Worm (Caenorhabditis elegans) whole organism, L1 larva: ENCODE results near the gene F36F12.7.

Source experiments
- C04F5.9 ChIP-seq: sonication (generic microtip); optimal IDR thresholded peaks from 2 replicates; lab custom pipeline; 2016; ENCODE audit warnings: missing genetic modification characterization, missing compliant biosample characterization
- C34B4.2 ChIP-seq: sonication (generic microtip); optimal IDR thresholded peaks from 2 replicates; lab custom pipeline; 2017; ENCODE audit warnings: mild to moderate bottlenecking, missing genetic modification characterization, missing compliant biosample characterization
- F16B12.6 ChIP-seq: fragments of 150-350 bp; optimal IDR thresholded peaks from 2 replicates; lab custom pipeline; 2014; ENCODE audit warnings: missing biosample characterization, missing genetic modification characterization
- ama-1 ChIP-seq: fragments of 150-350 bp; optimal IDR thresholded peaks from 2 replicates; lab custom pipeline; 2014
- ceh-63 ChIP-seq: fragments of 200-800 bp; sonication (Bioruptor generic); optimal IDR thresholded peaks from 2 replicates; lab custom pipeline; 2018; ENCODE audit warnings: mild to moderate bottlenecking, missing genetic modification characterization, missing compliant biosample characterization
- ceh-8 ChIP-seq: fragments of 200-800 bp; sonication (Bioruptor generic); optimal IDR thresholded peaks from 2 replicates; lab custom pipeline; 2018; ENCODE audit warnings: mild to moderate bottlenecking, missing genetic modification characterization, moderate library complexity, missing compliant biosample characterization
- ceh-82 ChIP-seq, 3 experiments: fragments of 150-350 bp in 1 of 3; sonication (generic microtip) in 2 of 3; optimal IDR thresholded peaks; 2 replicates each; lab custom pipeline; 2014 to 2017; ENCODE audit warnings: missing biosample characterization in 3 of 3, missing genetic modification characterization in 3 of 3
- ceh-90 ChIP-seq: sonication (generic microtip); optimal IDR thresholded peaks from 2 replicates; lab custom pipeline; 2016; ENCODE audit warnings: missing genetic modification characterization, missing compliant biosample characterization
- ces-1 ChIP-seq: fragments of 150-350 bp; optimal IDR thresholded peaks from 2 replicates; lab custom pipeline; 2014; ENCODE audit warnings: missing biosample characterization, missing genetic modification reagents, missing genetic modification characterization
- dpl-1 ChIP-seq, 3 experiments: fragments of 150-350 bp in 2 of 3; sonication (generic microtip) in 1 of 3; optimal IDR thresholded peaks; 2 replicates each; lab custom pipeline; 2014 to 2017; ENCODE audit warnings: missing biosample characterization in 3 of 3, missing genetic modification characterization in 3 of 3, missing genetic modification reagents in 3 of 3
- dsc-1 ChIP-seq: sonication (generic microtip); optimal IDR thresholded peaks from 2 replicates; lab custom pipeline; 2016; ENCODE audit warnings: mild to moderate bottlenecking, missing genetic modification characterization, missing compliant biosample characterization
- efl-3 ChIP-seq: fragments of 200-800 bp; sonication (Bioruptor generic); optimal IDR thresholded peaks from 2 replicates; lab custom pipeline; 2018; ENCODE audit warnings: mild to moderate bottlenecking, missing genetic modification characterization, missing compliant biosample characterization
- egl-27 ChIP-seq, 2 experiments: fragments of 150-350 bp in 1 of 2; sonication (generic microtip); optimal IDR thresholded peaks; 3 replicates each; lab custom pipeline; 2017 to 2018; ENCODE audit warnings: missing biosample characterization in 2 of 2, missing genetic modification characterization in 2 of 2, missing genetic modification reagents in 2 of 2
- elt-2 ChIP-seq: sonication (generic microtip); optimal IDR thresholded peaks from 2 replicates; lab custom pipeline; 2016; ENCODE audit warnings: missing genetic modification characterization, mild to moderate bottlenecking, inconsistent platforms, missing compliant biosample characterization, missing genetic modification reagents
- elt-3 ChIP-seq, 6 experiments: fragments of 150-350 bp in 1 of 6; sonication (generic microtip); optimal IDR thresholded peaks; 2 replicates each; lab custom pipeline; 2017 to 2018; ENCODE audit warnings: missing biosample characterization in 6 of 6, missing genetic modification characterization in 6 of 6, inconsistent platforms in 1 of 6
- ets-5 ChIP-seq: fragments of 200-800 bp; sonication (Bioruptor generic); IDR thresholded peaks from 2 replicates; pipeline ENCODE4 v1.3.6; 2022; ENCODE audit warnings: missing genetic modification characterization, missing compliant biosample characterization
- fkh-4 ChIP-seq: sonication (generic microtip); optimal IDR thresholded peaks from 2 replicates; lab custom pipeline; 2016; ENCODE audit warnings: missing compliant biosample characterization, missing genetic modification characterization, borderline replicate concordance
- fkh-8 ChIP-seq: sonication (generic microtip); optimal IDR thresholded peaks from 2 replicates; lab custom pipeline; 2016; ENCODE audit warnings: mild to moderate bottlenecking, missing genetic modification characterization, missing compliant biosample characterization
- fos-1 ChIP-seq: fragments of 150-350 bp; optimal IDR thresholded peaks from 2 replicates; lab custom pipeline; 2014; ENCODE audit warnings: missing biosample characterization, missing genetic modification characterization
- grh-1 ChIP-seq: fragments of 200-800 bp; sonication (Bioruptor generic); IDR thresholded peaks from 2 replicates; pipeline ENCODE4 v1.3.6; 2022; ENCODE audit warnings: missing genetic modification reagents, missing genetic modification characterization, missing compliant biosample characterization
- hlh-17 ChIP-seq: fragments of 200-800 bp; sonication (Bioruptor generic); optimal IDR thresholded peaks from 2 replicates; lab custom pipeline; 2018; ENCODE audit warnings: missing genetic modification characterization, mild to moderate bottlenecking, missing compliant biosample characterization, moderate library complexity, borderline replicate concordance
- hlh-4 ChIP-seq: sonication (generic microtip); optimal IDR thresholded peaks from 2 replicates; lab custom pipeline; 2016; ENCODE audit warnings: mild to moderate bottlenecking, missing genetic modification characterization, missing compliant biosample characterization
- hpl-2 ChIP-seq: fragments of 150-350 bp; optimal IDR thresholded peaks from 2 replicates; lab custom pipeline; 2014; ENCODE audit warnings: missing biosample characterization, missing genetic modification reagents, missing genetic modification characterization
- irx-1 ChIP-seq: sonication (generic microtip); optimal IDR thresholded peaks from 2 replicates; lab custom pipeline; 2016; ENCODE audit warnings: missing genetic modification characterization, missing compliant biosample characterization
- isw-1 ChIP-seq: fragments of 200-800 bp; sonication (Bioruptor generic); IDR thresholded peaks from 2 replicates; pipeline ENCODE4 v1.3.6; 2022; ENCODE audit warnings: missing genetic modification characterization, missing compliant biosample characterization
- lin-14 ChIP-seq: fragments of 200-800 bp; sonication (Bioruptor generic); optimal IDR thresholded peaks from 2 replicates; lab custom pipeline; 2018; ENCODE audit warnings: mild to moderate bottlenecking, missing genetic modification characterization, moderate library complexity, missing compliant biosample characterization
- lin-35 ChIP-seq, 2 experiments: fragments of 150-350 bp; optimal IDR thresholded peaks; 2 replicates each; lab custom pipeline; 2014; ENCODE audit warnings: missing biosample characterization in 2 of 2, missing genetic modification characterization in 2 of 2, missing genetic modification reagents in 2 of 2
- lir-3 ChIP-seq: sonication (generic microtip); optimal IDR thresholded peaks from 2 replicates; lab custom pipeline; 2016; ENCODE audit warnings: mild to moderate bottlenecking, missing genetic modification characterization, moderate library complexity, missing compliant biosample characterization; ENCODE audit not compliant: poor library complexity
- mab-9 ChIP-seq: fragments of 200-800 bp; sonication (Bioruptor generic); IDR thresholded peaks from 2 replicates; pipeline ENCODE4 v1.3.6; 2022; ENCODE audit warnings: missing genetic modification reagents, missing genetic modification characterization, missing compliant biosample characterization
- nhr-11 ChIP-seq: fragments of 150-350 bp; optimal IDR thresholded peaks from 2 replicates; lab custom pipeline; 2014; ENCODE audit warnings: missing biosample characterization, missing genetic modification characterization
- nhr-12 ChIP-seq: sonication (generic microtip); optimal IDR thresholded peaks from 2 replicates; lab custom pipeline; 2017; ENCODE audit warnings: missing biosample characterization, missing genetic modification characterization
- nhr-20 ChIP-seq: sonication (generic microtip); optimal IDR thresholded peaks from 2 replicates; lab custom pipeline; 2016; ENCODE audit warnings: mild to moderate bottlenecking, missing genetic modification characterization, missing compliant biosample characterization
- nhr-237 ChIP-seq: fragments of 150-350 bp; optimal IDR thresholded peaks from 2 replicates; lab custom pipeline; 2014; ENCODE audit warnings: missing biosample characterization, missing genetic modification characterization
- nhr-28 ChIP-seq: fragments of 150-350 bp; optimal IDR thresholded peaks from 2 replicates; lab custom pipeline; 2014; ENCODE audit warnings: missing biosample characterization, missing genetic modification characterization
- nhr-47 ChIP-seq: sonication (generic microtip); optimal IDR thresholded peaks from 2 replicates; lab custom pipeline; 2016; ENCODE audit warnings: mild to moderate bottlenecking, missing genetic modification characterization, moderate library complexity, missing compliant biosample characterization
- nhr-76 ChIP-seq: sonication (generic microtip); optimal IDR thresholded peaks from 2 replicates; lab custom pipeline; 2017; ENCODE audit warnings: missing biosample characterization, missing genetic modification characterization
- nhr-77 ChIP-seq: fragments of 150-350 bp; optimal IDR thresholded peaks from 2 replicates; lab custom pipeline; 2014; ENCODE audit warnings: missing biosample characterization, missing genetic modification characterization
- nhr-84 ChIP-seq: sonication (generic microtip); optimal IDR thresholded peaks from 2 replicates; lab custom pipeline; 2017; ENCODE audit warnings: missing biosample characterization, missing genetic modification characterization
- nhr-85 ChIP-seq: sonication (generic microtip); peaks from one replicate; lab custom pipeline; 2016; ENCODE audit warnings: missing genetic modification characterization, inconsistent platforms, missing compliant biosample characterization
- nhr-90 ChIP-seq: sonication (generic microtip); optimal IDR thresholded peaks from 2 replicates; lab custom pipeline; 2016; ENCODE audit warnings: mild to moderate bottlenecking, missing genetic modification characterization, missing compliant biosample characterization; ENCODE audit not compliant: poor library complexity
- pqm-1 ChIP-seq: sonication (generic microtip); optimal IDR thresholded peaks from 3 replicates; lab custom pipeline; 2017; ENCODE audit warnings: missing biosample characterization, missing genetic modification characterization
- snpc-4 ChIP-seq: fragments of 150-350 bp; optimal IDR thresholded peaks from 2 replicates; lab custom pipeline; 2014; ENCODE audit warnings: missing biosample characterization, missing genetic modification characterization
- sptf-1 ChIP-seq: fragments of 150-350 bp; optimal IDR thresholded peaks from 2 replicates; lab custom pipeline; 2014; ENCODE audit warnings: missing biosample characterization, missing genetic modification characterization
- sup-37 ChIP-seq: fragments of 200-800 bp; sonication (Bioruptor generic); optimal IDR thresholded peaks from 2 replicates; lab custom pipeline; 2018; ENCODE audit warnings: mild to moderate bottlenecking, missing genetic modification characterization, missing compliant biosample characterization
- swsn-7 ChIP-seq: sonication (generic microtip); optimal IDR thresholded peaks from 2 replicates; lab custom pipeline; 2016; ENCODE audit warnings: missing genetic modification characterization, missing compliant biosample characterization
- tbx-2 ChIP-seq: sonication (generic microtip); optimal IDR thresholded peaks from 2 replicates; lab custom pipeline; 2016; ENCODE audit warnings: missing genetic modification characterization, missing compliant biosample characterization
- unc-30 ChIP-seq: sonication (generic microtip); optimal IDR thresholded peaks from 2 replicates; lab custom pipeline; 2017; ENCODE audit warnings: missing biosample characterization, missing genetic modification characterization
- unc-86 ChIP-seq: sonication (generic microtip); optimal IDR thresholded peaks from 2 replicates; lab custom pipeline; 2016; ENCODE audit warnings: missing genetic modification characterization, missing compliant biosample characterization
- vab-15 ChIP-seq: sonication (generic microtip); optimal IDR thresholded peaks from 2 replicates; lab custom pipeline; 2017; ENCODE audit warnings: missing genotype, mild to moderate bottlenecking, missing genetic modification characterization, missing compliant biosample characterization
- xbp-1 ChIP-seq: sonication (generic microtip); optimal IDR thresholded peaks from 2 replicates; lab custom pipeline; 2016; ENCODE audit warnings: missing genetic modification characterization, missing compliant biosample characterization
- zag-1 ChIP-seq: fragments of 150-350 bp; optimal IDR thresholded peaks from 2 replicates; lab custom pipeline; 2014; ENCODE audit warnings: missing biosample characterization, missing genetic modification characterization
- zip-4 ChIP-seq: fragments of 200-800 bp; sonication (Bioruptor generic); optimal IDR thresholded peaks from 2 replicates; lab custom pipeline; 2018; ENCODE audit warnings: mild to moderate bottlenecking, missing genetic modification characterization, moderate library complexity, missing compliant biosample characterization
- ztf-11 ChIP-seq, 2 experiments: sonication (generic microtip); optimal IDR thresholded peaks; 2 replicates each; lab custom pipeline; 2016 to 2017; ENCODE audit warnings: missing genetic modification characterization in 2 of 2, missing biosample characterization in 1 of 2, missing compliant biosample characterization in 1 of 2
- ztf-4 ChIP-seq: fragments of 150-350 bp; optimal IDR thresholded peaks from 2 replicates; lab custom pipeline; 2014; ENCODE audit warnings: missing biosample characterization, missing genetic modification characterization

The F36F12.7 gene

ce11 chrV:2133512-2133911 is 34.4 kb downstream of the F36F12.7 start (continued):
- TF ChIP-seq pqm-1 (tag; lab: Kevin White, UChicago) = no peak
- TF ChIP-seq hpl-2 = no peak
- no peak for TF ChIP-seq ceh-8 (GFP tag; lab: Kevin White, UChicago)
- TF ChIP-seq nhr-11 = no peak
- TF ChIP-seq hlh-17 (GFP tag; lab: Kevin White, UChicago) = no peak
- no peak for TF ChIP-seq nhr-77 (tag; lab: Kevin White, UChicago)
- no peak for TF ChIP-seq nhr-28 (tag; lab: Kevin White, UChicago)
- peak; percentile 76 for TF ChIP-seq tbx-2 (tag; lab: Kevin White, UChicago)
- TF ChIP-seq vab-15 = no peak
- TF ChIP-seq ceh-63 (GFP tag; lab: Kevin White, UChicago) = no peak
- TF ChIP-seq ztf-4 (tag; lab: Kevin White, UChicago) = no peak
- peak; percentile 26 to 48 for TF ChIP-seq lin-35 (GFP tag; optimal IDR thresholded peaks at IDR 0.05; lab: Kevin White, UChicago)
- no peak for TF ChIP-seq C04F5.9 (tag; lab: Kevin White, UChicago)
- TF ChIP-seq ets-5 (GFP tag; lab: Robert Waterston, UW) = no peak
- peak; percentile 22 for TF ChIP-seq lir-3
- TF ChIP-seq grh-1 (GFP tag; lab: Robert Waterston, UW) = no peak
- TF ChIP-seq nhr-76 (tag; lab: Kevin White, UChicago) = no peak
- TF ChIP-seq sptf-1 (tag; lab: Kevin White, UChicago) = no peak
- TF ChIP-seq F16B12.6 (tag; lab: Kevin White, UChicago) = no peak
- TF ChIP-seq lin-14 (GFP tag; lab: Kevin White, UChicago) = peak; percentile 99
- peak in 1 of 2 experiments; percentile 19 for TF ChIP-seq ztf-11 (tag; optimal IDR thresholded peaks at IDR 0.05; lab: Kevin White, UChicago)
- no peak for TF ChIP-seq ama-1
- peak; percentile 26 for TF ChIP-seq zag-1 (tag; lab: Kevin White, UChicago)
- no peak for TF ChIP-seq elt-3 (tag; optimal IDR thresholded peaks at IDR 0.05; lab: Kevin White, UChicago)
- no peak for TF ChIP-seq unc-30 (tag; lab: Kevin White, UChicago)
- TF ChIP-seq xbp-1 (tag; lab: Kevin White, UChicago) = peak; percentile 53
- TF ChIP-seq ceh-82 (tag; optimal IDR thresholded peaks at IDR 0.05; lab: Kevin White, UChicago) = peak; percentile 40 to 85 (median 61)
- TF ChIP-seq zip-4 = no peak
- no peak for TF ChIP-seq ceh-90 (tag; lab: Kevin White, UChicago)
- TF ChIP-seq nhr-237 (tag; lab: Kevin White, UChicago) = no peak
- TF ChIP-seq mab-9 (GFP tag; lab: Robert Waterston, UW) = peak; percentile 44; the same call in 1 of the 2 replicates
- no peak for TF ChIP-seq efl-3 (GFP tag; lab: Kevin White, UChicago)
- TF ChIP-seq dpl-1 (GFP tag; optimal IDR thresholded peaks at IDR 0.05; lab: Kevin White, UChicago) = peak in 1 of 3 experiments; percentile 49
- peak; percentile 86 for TF ChIP-seq fkh-8 (tag; lab: Kevin White, UChicago)
- TF ChIP-seq nhr-85 (tag; lab: Kevin White, UChicago) = no peak
- TF ChIP-seq nhr-90 (tag; lab: Kevin White, UChicago) = no peak
- TF ChIP-seq swsn-7 (tag; lab: Kevin White, UChicago) = peak; percentile 61
- TF ChIP-seq dsc-1 (tag; lab: Kevin White, UChicago) = peak; percentile 64
- no peak for TF ChIP-seq ces-1
- peak; percentile 2 for TF ChIP-seq snpc-4 (tag; lab: Kevin White, UChicago)
- peak; percentile 75 for TF ChIP-seq nhr-47 (tag; lab: Kevin White, UChicago)
- no peak for TF ChIP-seq nhr-84 (tag; lab: Kevin White, UChicago)
- TF ChIP-seq hlh-4 (tag; lab: Kevin White, UChicago) = no peak
- peak; percentile 91 for TF ChIP-seq unc-86
- TF ChIP-seq elt-2 = no peak
- TF ChIP-seq sup-37 = no peak
- TF ChIP-seq C34B4.2 (tag; lab: Kevin White, UChicago) = no peak
- TF ChIP-seq egl-27 (tag; optimal IDR thresholded peaks at IDR 0.05; lab: Kevin White, UChicago) = no peak
- peak; percentile 53 for TF ChIP-seq irx-1 (tag; lab: Kevin White, UChicago)
- TF ChIP-seq fos-1 (tag; lab: Kevin White, UChicago) = no peak
- no peak for TF ChIP-seq nhr-12 (tag; lab: Kevin White, UChicago)
- peak; percentile 33 for TF ChIP-seq isw-1
- peak; percentile 64 for TF ChIP-seq nhr-20 (tag; lab: Kevin White, UChicago)
- TF ChIP-seq fkh-4 (tag; lab: Kevin White, UChicago) = no peak
